Worm (Caenorhabditis elegans): ENCODE data around the gene ZK632.4.

Gene ZK632.4

DNA sequence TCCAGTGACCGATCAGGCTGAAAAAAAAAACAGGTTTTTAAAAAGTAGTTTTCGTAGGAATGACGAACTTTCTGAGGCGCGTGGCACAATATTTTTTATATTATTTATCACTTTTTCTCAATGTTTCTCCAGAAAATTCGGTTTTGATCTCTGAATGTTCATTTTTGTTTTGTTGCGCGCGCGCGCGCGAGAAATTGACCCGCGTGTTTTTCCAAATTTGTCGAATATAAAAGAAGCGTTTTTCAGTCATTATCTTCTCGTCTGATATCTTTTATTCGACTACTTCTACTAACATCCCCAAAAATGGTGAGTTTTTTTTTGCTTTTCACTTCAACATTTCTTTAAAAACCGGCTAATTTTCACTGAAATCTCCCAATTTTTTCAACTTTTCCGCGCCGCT, 48.4 kb downstream of the ZK632.4 start, which contains the start of gene rmd-1 (continued):
- TF ChIP-seq lin-40 (tag; optimal IDR thresholded peaks at IDR 0.05) (no peak), ama-1 (optimal IDR thresholded peaks at IDR 0.05) (no peak), ama-1 (GFP tag; optimal IDR thresholded peaks at IDR 0.05) (no peak), bed-2 (GFP tag; IDR thresholded peaks at IDR 0.05) (no peak), ceh-27 (GFP tag; optimal IDR thresholded peaks at IDR 0.05) (no peak), tlf-1 (GFP tag; optimal IDR thresholded peaks at IDR 0.05) (peak; percentile 8), lin-26 (GFP tag; IDR thresholded peaks at IDR 0.05) (no peak), egl-18 (GFP tag; IDR thresholded peaks at IDR 0.05) (no peak), ceh-79 (tag; optimal IDR thresholded peaks at IDR 0.05) (no peak), fkh-3 (tag; optimal IDR thresholded peaks at IDR 0.05) (no peak), nfya-2 (GFP tag; IDR thresholded peaks at IDR 0.05) (no peak), efl-1 (GFP tag; optimal IDR thresholded peaks at IDR 0.05) (peak; percentile 94), lin-35 (GFP tag; optimal IDR thresholded peaks at IDR 0.05) (peak in 2 of 3 experiments; percentile 2 to 13), nhr-27 (tag; optimal IDR thresholded peaks at IDR 0.05) (no peak), die-1 (tag; optimal IDR thresholded peaks at IDR 0.05) (no peak), nhr-90 (tag; optimal IDR thresholded peaks at IDR 0.05) (no peak), attf-6 (GFP tag; IDR thresholded peaks at IDR 0.05) (no peak), B0261.1 (tag; optimal IDR thresholded peaks at IDR 0.05) (no peak), mel-28 (tag; optimal IDR thresholded peaks at IDR 0.05; ENCODE audit: borderline replicate concordance) (no peak), madf-10 (tag; optimal IDR thresholded peaks at IDR 0.05) (no peak), B0336.3 (GFP tag; IDR thresholded peaks at IDR 0.05) (no peak), ztf-22 (GFP tag; optimal IDR thresholded peaks at IDR 0.05) (no peak), F23B12.7 (tag; optimal IDR thresholded peaks at IDR 0.05; ENCODE audit: insufficient read depth) (no peak), aptf-3 (GFP tag; IDR thresholded peaks at IDR 0.05) (no peak), ekl-4 (GFP tag; IDR thresholded peaks at IDR 0.05) (peak; percentile 9; the same call in 1 of the 2 replicates), ccch-3 (GFP tag; optimal IDR thresholded peaks at IDR 0.05) (no peak), T26A5.8 (tag; optimal IDR thresholded peaks at IDR 0.05) (no peak), madf-8 (GFP tag; conservative IDR thresholded peaks at IDR 0.05) (peak; percentile 88), unc-130 (GFP tag; optimal IDR thresholded peaks at IDR 0.05) (peak; percentile 45), snpc-1.3 (tag; optimal IDR thresholded peaks at IDR 0.05; ENCODE audit: insufficient read depth) (peak; percentile 29), zfh-2 (GFP tag; conservative IDR thresholded peaks at IDR 0.05) (no peak), unc-62 (GFP tag; optimal IDR thresholded peaks at IDR 0.05) (no peak), lsy-27 (tag; optimal IDR thresholded peaks at IDR 0.05; ENCODE audit: borderline replicate concordance, insufficient read depth) (no peak), K12H6.12 (tag; optimal IDR thresholded peaks at IDR 0.05) (no peak), pha-4 (tag; optimal IDR thresholded peaks at IDR 0.05) (no peak), madf-3 (GFP tag; IDR thresholded peaks at IDR 0.05) (peak; percentile 8; the same call in 1 of the 2 replicates), F55B11.4 (tag; optimal IDR thresholded peaks at IDR 0.05; ENCODE audit: borderline replicate concordance, insufficient read depth) (no peak), somi-1 (GFP tag; optimal IDR thresholded peaks at IDR 0.05) (no peak), ztf-28 (GFP tag; IDR thresholded peaks at IDR 0.05) (no peak), egrh-3 (GFP tag; IDR thresholded peaks at IDR 0.05) (no peak), F22D6.2 (tag; optimal IDR thresholded peaks at IDR 0.05) (no peak), Y53G8AR.9 (GFP tag; conservative IDR thresholded peaks at IDR 0.05) (no peak), hrde-1 (tag; optimal IDR thresholded peaks at IDR 0.05; ENCODE audit: borderline replicate concordance) (no peak), hmg-1.2 (GFP tag; IDR thresholded peaks at IDR 0.05) (peak; percentile 17; the same call in 1 of the 2 replicates), F33H1.4 (GFP tag; IDR thresholded peaks at IDR 0.05) (peak; percentile 72), snpc-3.4 (tag; optimal IDR thresholded peaks at IDR 0.05) (peak; percentile 71), madf-6 (GFP tag; IDR thresholded peaks at IDR 0.05) (peak; percentile 96), dox-1 (GFP tag; IDR thresholded peaks at IDR 0.05) (peak; percentile 41), ets-4 (GFP tag; optimal IDR thresholded peaks at IDR 0.05) (no peak)

Measured in whole organism, young adult.